Worm (Caenorhabditis elegans): ENCODE measurements around the gene nrf-6.

nrf-6 gene

DNA sequence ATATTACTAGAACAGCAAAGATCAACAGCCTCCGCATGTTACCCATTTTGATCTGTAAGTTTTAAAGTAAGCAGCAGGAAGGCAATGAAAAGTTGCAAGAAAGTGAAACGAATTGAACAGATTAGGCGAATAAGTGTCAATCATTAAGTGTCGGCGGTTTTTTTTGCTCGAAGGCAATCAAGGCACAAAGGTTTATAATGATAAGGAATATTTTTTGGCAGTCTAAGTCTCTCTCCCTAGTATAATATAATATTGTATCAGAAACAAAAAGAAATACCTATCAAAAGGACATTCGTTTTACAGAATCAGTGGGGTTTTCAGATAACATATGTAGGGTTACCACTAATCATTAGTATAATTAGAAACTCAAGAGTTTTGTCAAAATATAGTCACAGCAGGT is at the start of gene nrf-6:
TSS of gene nrf-6 (minus strand) at position 52 of the 400 bp plus-strand sequence.
- TF ChIP-seq drap-1 (GFP tag; optimal IDR thresholded peaks at IDR 0.05) (no peak), ceh-43 (GFP tag; optimal IDR thresholded peaks at IDR 0.05) (no peak), unc-62 (GFP tag; optimal IDR thresholded peaks at IDR 0.05) (no peak), hlh-1 (tag; optimal IDR thresholded peaks at IDR 0.05) (no peak), M03D4.4 (tag; optimal IDR thresholded peaks at IDR 0.05) (no peak), mep-1 (tag; optimal IDR thresholded peaks at IDR 0.05) (no peak), snpc-4 (tag; optimal IDR thresholded peaks at IDR 0.05) (no peak), cnd-1 (tag; optimal IDR thresholded peaks at IDR 0.05) (no peak), ceh-39 (tag; optimal IDR thresholded peaks at IDR 0.05) (no peak)

DNA sequence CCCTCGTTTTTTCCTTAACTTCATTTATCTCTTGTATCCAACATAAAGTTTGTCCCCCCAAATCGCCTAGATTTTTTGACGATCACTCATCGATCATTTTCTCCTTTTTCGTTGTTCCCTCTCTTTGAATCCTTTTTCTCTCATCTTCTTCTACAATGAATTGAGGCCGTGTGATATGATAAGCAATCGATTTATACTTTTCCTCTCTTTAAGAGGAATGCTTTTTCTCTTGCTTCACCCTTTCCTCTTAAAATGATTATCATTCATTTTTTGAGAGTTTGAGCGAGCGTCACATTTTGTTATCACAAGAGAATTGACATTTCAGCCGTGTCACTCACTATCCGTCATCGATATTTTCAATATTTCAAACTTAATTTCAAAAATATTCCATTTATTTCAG is 45.5 kb upstream of the nrf-6 start, which contains the start of gene K02C4.5:
TSS of gene K02C4.5 (plus strand) at position 395 of the 400 bp plus-strand sequence.
- TF ChIP-seq ztf-11 (tag; optimal IDR thresholded peaks at IDR 0.05) (no peak), unc-120 (tag; optimal IDR thresholded peaks at IDR 0.05; ENCODE audit: poor library complexity, severe bottlenecking) (no peak), lin-13 (tag; optimal IDR thresholded peaks at IDR 0.05) (no peak), flh-1 (GFP tag; optimal IDR thresholded peaks at IDR 0.05) (no peak), M03D4.4 (tag; optimal IDR thresholded peaks at IDR 0.05) (no peak), nhr-237 (tag; optimal IDR thresholded peaks at IDR 0.05) (no peak), ceh-83 (GFP tag; optimal IDR thresholded peaks at IDR 0.05) (no peak), nhr-2 (tag; optimal IDR thresholded peaks at IDR 0.05) (no peak), cnd-1 (tag; optimal IDR thresholded peaks at IDR 0.05) (no peak), lsy-2 (tag; optimal IDR thresholded peaks at IDR 0.05) (no peak), nhr-28 (tag; optimal IDR thresholded peaks at IDR 0.05) (no peak), blmp-1 (tag; optimal IDR thresholded peaks at IDR 0.05) (no peak), unc-62 (GFP tag; optimal IDR thresholded peaks at IDR 0.05) (no peak), elt-3 (tag; optimal IDR thresholded peaks at IDR 0.05) (no peak)

- TF ChIP-seq elt-1 (tag; optimal IDR thresholded peaks at IDR 0.05; ENCODE audit: borderline replicate concordance, insufficient read depth) (no peak), lin-32 (GFP tag; optimal IDR thresholded peaks at IDR 0.05) (peak; percentile 76), flh-1 (GFP tag; optimal IDR thresholded peaks at IDR 0.05) (peak; percentile 59), mep-1 (tag; optimal IDR thresholded peaks at IDR 0.05) (peak; percentile 12), blmp-1 (tag; optimal IDR thresholded peaks at IDR 0.05) (no peak), nhr-12 (tag; optimal IDR thresholded peaks at IDR 0.05) (no peak), bed-3 (GFP tag; optimal IDR thresholded peaks at IDR 0.05) (peak; percentile 12), ceh-39 (tag; optimal IDR thresholded peaks at IDR 0.05) (no peak), pha-4 (tag; optimal IDR thresholded peaks at IDR 0.05) (peak; percentile 55), ceh-83 (GFP tag; optimal IDR thresholded peaks at IDR 0.05) (peak; percentile 89), elt-3 (tag; optimal IDR thresholded peaks at IDR 0.05) (no peak), tbx-8 (GFP tag; optimal IDR thresholded peaks at IDR 0.05) (peak; percentile 59), nhr-28 (tag; optimal IDR thresholded peaks at IDR 0.05) (no peak), mab-5 (tag; optimal IDR thresholded peaks at IDR 0.05) (no peak), sptf-1 (tag; optimal IDR thresholded peaks at IDR 0.05) (no peak), drap-1 (GFP tag; optimal IDR thresholded peaks at IDR 0.05) (peak; percentile 86), nhr-76 (tag; optimal IDR thresholded peaks at IDR 0.05) (no peak), lin-13 (tag; optimal IDR thresholded peaks at IDR 0.05) (peak; percentile 20), zip-8 (tag; optimal IDR thresholded peaks at IDR 0.05) (peak; percentile 23), sem-2 (GFP tag; optimal IDR thresholded peaks at IDR 0.05) (peak; percentile 76), mls-2 (tag; optimal IDR thresholded peaks at IDR 0.05) (peak; percentile 81), ceh-43 (GFP tag; optimal IDR thresholded peaks at IDR 0.05) (peak; percentile 63), M03D4.4 (tag; optimal IDR thresholded peaks at IDR 0.05) (peak; percentile 79), unc-62 (GFP tag; optimal IDR thresholded peaks at IDR 0.05) (peak; percentile 22), ztf-11 (tag; optimal IDR thresholded peaks at IDR 0.05) (no peak), hlh-1 (tag; optimal IDR thresholded peaks at IDR 0.05) (peak; percentile 8), nhr-237 (tag; optimal IDR thresholded peaks at IDR 0.05) (no peak), ham-2 (GFP tag; optimal IDR thresholded peaks at IDR 0.05) (peak; percentile 73), snpc-4 (tag; optimal IDR thresholded peaks at IDR 0.05) (no peak), lsy-2 (tag; optimal IDR thresholded peaks at IDR 0.05) (no peak), unc-120 (tag; optimal IDR thresholded peaks at IDR 0.05; ENCODE audit: poor library complexity, severe bottlenecking) (peak; percentile 20), ces-1 (GFP tag; optimal IDR thresholded peaks at IDR 0.05) (no peak), cnd-1 (tag; optimal IDR thresholded peaks at IDR 0.05) (peak; percentile 86), unc-39 (tag; optimal IDR thresholded peaks at IDR 0.05) (no peak), nhr-2 (tag; optimal IDR thresholded peaks at IDR 0.05) (no peak)
Measured at ce11 chrII:8075324-8075810, 42.9 kb upstream of the nrf-6 start, which contains the start of gene K02C4.2. TSS of gene K02C4.2 (plus strand) at chrII:8075760.

Data from whole organism, mixed stage, embryonic.